Fruit fly (Drosophila melanogaster): ENCODE data around the gene BBS8.

BBS8 gene

DNA sequence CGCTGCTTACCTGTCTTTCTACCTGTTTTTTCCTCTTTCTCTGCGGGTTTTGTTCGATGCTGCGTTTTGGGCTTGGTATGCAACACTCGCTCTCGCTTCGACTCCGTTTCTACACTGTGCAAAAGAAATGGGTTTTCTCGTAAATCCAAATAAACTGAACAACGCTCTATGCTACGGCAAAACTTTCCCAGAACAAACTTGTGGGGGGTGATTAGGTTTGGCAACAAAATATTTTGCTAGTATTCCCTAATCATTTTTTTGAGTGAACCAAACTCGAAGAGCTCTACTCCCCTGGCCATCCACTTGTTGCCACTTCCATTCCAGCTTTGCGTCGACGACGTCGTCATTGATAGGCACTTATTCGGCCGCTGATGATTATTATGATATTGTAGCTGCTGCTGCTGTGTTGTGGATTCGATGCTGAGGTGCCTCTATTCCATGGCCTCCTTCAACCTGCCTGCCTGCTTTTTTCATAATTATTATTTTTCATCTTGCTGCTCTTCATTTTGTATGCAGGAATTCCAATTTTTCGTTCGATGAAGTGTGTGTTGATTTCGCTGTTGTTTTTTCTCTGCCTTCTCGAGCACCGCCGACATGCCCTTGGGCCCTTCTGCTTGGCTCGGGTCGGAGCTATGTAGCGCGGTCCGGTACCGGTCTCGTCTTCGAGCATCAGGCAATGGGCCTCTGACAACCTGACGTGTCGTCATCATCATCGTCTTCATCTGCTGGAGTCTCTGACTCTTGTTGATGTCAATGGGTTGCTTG is 19.4 kb downstream of the BBS8 start (continued):
- TF ChIP-seq CG17802 (tag; optimal IDR thresholded peaks at IDR 0.05) = peak; percentile 72
- peak; percentile 59 for TF ChIP-seq kay (GFP tag; optimal IDR thresholded peaks at IDR 0.05)
- TF ChIP-seq Fer2 (tag; optimal IDR thresholded peaks at IDR 0.05) = no peak
- peak; percentile 82 for TF ChIP-seq Gsc (GFP tag; IDR thresholded peaks at IDR 0.05)
- no peak for TF ChIP-seq gem (tag; optimal IDR thresholded peaks at IDR 0.05)
- TF ChIP-seq ase (GFP tag; IDR thresholded peaks at IDR 0.05) = peak; percentile 80; the same call in 2 of the 3 replicates
- peak; percentile 29 for TF ChIP-seq CG9817 (tag; optimal IDR thresholded peaks at IDR 0.05)
- TF ChIP-seq ab (GFP tag; optimal IDR thresholded peaks at IDR 0.05) = peak; percentile 70
- no peak for TF ChIP-seq disco-r (GFP tag; optimal IDR thresholded peaks at IDR 0.05)
- peak; percentile 27 for TF ChIP-seq ERR (GFP tag; optimal IDR thresholded peaks at IDR 0.05)
- TF ChIP-seq CG10565 (GFP tag; optimal IDR thresholded peaks at IDR 0.05) = peak; percentile 25
- no peak for TF ChIP-seq NFAT (GFP tag; IDR thresholded peaks at IDR 0.05)
- TF ChIP-seq sisA (GFP tag; IDR thresholded peaks at IDR 0.05) = peak; percentile 89
- TF ChIP-seq ac (GFP tag; optimal IDR thresholded peaks at IDR 0.05) = peak; percentile 58
- TF ChIP-seq az2 (GFP tag; optimal IDR thresholded peaks at IDR 0.05) = peak; percentile 86
- TF ChIP-seq CG1233 (GFP tag; optimal IDR thresholded peaks at IDR 0.05) = peak; percentile 69
- peak; percentile 75 for TF ChIP-seq Hr3 (GFP tag; optimal IDR thresholded peaks at IDR 0.05)
- TF ChIP-seq Hr78 (GFP tag; optimal IDR thresholded peaks at IDR 0.05) = peak in 1 of 2 experiments; percentile 33
- TF ChIP-seq CG17912 (GFP tag; optimal IDR thresholded peaks at IDR 0.05) = no peak
- peak; percentile 87 for TF ChIP-seq CG34422 (GFP tag; IDR thresholded peaks at IDR 0.05)
- peak; percentile 75 for TF ChIP-seq CG7556 (GFP tag; optimal IDR thresholded peaks at IDR 0.05)
- peak; percentile 73 for TF ChIP-seq nerfin-1 (tag; optimal IDR thresholded peaks at IDR 0.05)
- TF ChIP-seq Dek (tag; optimal IDR thresholded peaks at IDR 0.05) = peak; percentile 51
- no peak for TF ChIP-seq schlank (tag; optimal IDR thresholded peaks at IDR 0.05)
- TF ChIP-seq org-1 (GFP tag; optimal IDR thresholded peaks at IDR 0.05) = peak; percentile 70
- TF ChIP-seq Eip74EF (GFP tag; optimal IDR thresholded peaks at IDR 0.05) = peak in 1 of 2 experiments; percentile 33
- peak; percentile 48 for TF ChIP-seq CG12155 (GFP tag; optimal IDR thresholded peaks at IDR 0.05)
- TF ChIP-seq mam (GFP tag; optimal IDR thresholded peaks at IDR 0.05) = peak; percentile 55
- TF ChIP-seq CG13775 (GFP tag; optimal IDR thresholded peaks at IDR 0.05) = peak; percentile 59
- peak; percentile 79 for TF ChIP-seq CG14441 (GFP tag; IDR thresholded peaks at IDR 0.05)
- no peak for TF ChIP-seq CG8478 (optimal IDR thresholded peaks at IDR 0.05)
- no peak for TF ChIP-seq al (GFP tag; IDR thresholded peaks at IDR 0.05)
- TF ChIP-seq CG12071 (GFP tag; optimal IDR thresholded peaks at IDR 0.05) = peak; percentile 73
- TF ChIP-seq HLHmδ (GFP tag; optimal IDR thresholded peaks at IDR 0.05) = no peak
- peak in 1 of 3 experiments; percentile 82 for TF ChIP-seq lola (GFP tag; optimal IDR thresholded peaks at IDR 0.05)
- peak; percentile 75 for TF ChIP-seq ewg (GFP tag; optimal IDR thresholded peaks at IDR 0.05)
- no peak for TF ChIP-seq Fer1 (GFP tag; optimal IDR thresholded peaks at IDR 0.05)
- peak; percentile 91 for TF ChIP-seq ken (GFP tag; IDR thresholded peaks at IDR 0.05)
- peak in 1 of 2 experiments; percentile 28 for TF ChIP-seq crp (GFP tag; optimal IDR thresholded peaks at IDR 0.05)
- TF ChIP-seq CG11560 (tag; IDR thresholded peaks at IDR 0.05) = no peak
- no peak for TF ChIP-seq zen2 (GFP tag; IDR thresholded peaks at IDR 0.05; ENCODE audit: partially characterized antibody)
- TF ChIP-seq bigmax (GFP tag; optimal IDR thresholded peaks at IDR 0.05) = no peak
- TF ChIP-seq CG11504 (tag; optimal IDR thresholded peaks at IDR 0.05) = no peak
- peak; percentile 42 for TF ChIP-seq CG17186 (GFP tag; optimal IDR thresholded peaks at IDR 0.05)
- TF ChIP-seq sqz (GFP tag; optimal IDR thresholded peaks at IDR 0.05) = peak; percentile 45
- TF ChIP-seq CG11723 (GFP tag; optimal IDR thresholded peaks at IDR 0.05) = peak; percentile 66
- TF ChIP-seq CG17361 (GFP tag; IDR thresholded peaks at IDR 0.05) = peak; percentile 84
- no peak for TF ChIP-seq pfk (GFP tag; optimal IDR thresholded peaks at IDR 0.05)
